Fruit fly (Drosophila melanogaster) whole organism, embryonic: ENCODE data around the gene MED14.
A peak's percentile ranks its signal among the peaks of the same experiment; 100 is the strongest.

Source experiments
- Abd-B ChIP-seq: fragments of 200-800 bp; sonication (Bioruptor generic); optimal IDR thresholded peaks from 2 replicates; lab custom pipeline; 2018; ENCODE audit warnings: missing biosample characterization, mild to moderate bottlenecking, missing genetic modification characterization, moderate library complexity
- B-H1 ChIP-seq: fragments of 200-800 bp; sonication (Bioruptor generic); IDR thresholded peaks from 3 replicates; pipeline ENCODE4 v1.3.6; 2022; ENCODE audit warnings: missing biosample characterization, missing genetic modification characterization
- CG11085 ChIP-seq: fragments of 200-800 bp; sonication (Bioruptor generic); IDR thresholded peaks from 2 replicates; pipeline ENCODE4 v1.3.6; 2022; ENCODE audit warnings: missing biosample characterization, missing genetic modification characterization
- CG11247 ChIP-seq: fragments of 200-800 bp; sonication (Bioruptor generic); IDR thresholded peaks from 2 replicates; pipeline ENCODE4 v1.3.6; 2022; ENCODE audit warnings: missing biosample characterization, missing genetic modification characterization
- CG11504 ChIP-seq: fragments of 200-800 bp; sonication (Bioruptor generic); optimal IDR thresholded peaks from 3 replicates; lab custom pipeline; 2019; ENCODE audit warnings: missing biosample characterization, mild to moderate bottlenecking, missing genetic modification characterization, moderate library complexity
- CG13296 ChIP-seq: fragments of 200-800 bp; sonication (Bioruptor generic); optimal IDR thresholded peaks from 3 replicates; lab custom pipeline; 2018; ENCODE audit warnings: missing biosample characterization, mild to moderate bottlenecking, missing genetic modification characterization
- CG14860 ChIP-seq: fragments of 200-800 bp; sonication (Bioruptor generic); IDR thresholded peaks from 3 replicates; pipeline ENCODE4 v1.3.6; 2022; ENCODE audit warnings: missing biosample characterization, missing genetic modification characterization; ENCODE audit not compliant: partially characterized antibody
- CG16863 ChIP-seq: fragments of 200-800 bp; sonication (Bioruptor generic); optimal IDR thresholded peaks from 3 replicates; lab custom pipeline; 2016; ENCODE audit warnings: missing biosample characterization, missing genetic modification characterization
- CG2116 ChIP-seq: fragments of 200-800 bp; sonication (Bioruptor generic); optimal IDR thresholded peaks from 3 replicates; lab custom pipeline; 2018; ENCODE audit warnings: missing biosample characterization, mild to moderate bottlenecking, missing genetic modification characterization
- CG3163 ChIP-seq: fragments of 200-800 bp; sonication (Bioruptor generic); optimal IDR thresholded peaks from 3 replicates; lab custom pipeline; 2016; ENCODE audit warnings: missing biosample characterization, missing genetic modification characterization
- CG32772 ChIP-seq: fragments of 200-800 bp; sonication (Bioruptor generic); IDR thresholded peaks from 2 replicates; pipeline ENCODE4 v1.3.6; 2022; ENCODE audit warnings: missing biosample characterization, missing genetic modification characterization
- CG3726 ChIP-seq: fragments of 200-800 bp; sonication (Bioruptor generic); IDR thresholded peaks from 3 replicates; pipeline ENCODE4, ENCODE4 v1.3.6; 2022; ENCODE audit warnings: missing biosample characterization, missing genetic modification characterization
- CG4730 ChIP-seq: fragments of 200-800 bp; sonication (Bioruptor generic); IDR thresholded peaks from 2 replicates; pipeline ENCODE4 v1.3.6; 2022; ENCODE audit warnings: missing biosample characterization, missing genetic modification characterization
- CG5245 ChIP-seq: fragments of 200-800 bp; sonication (Bioruptor generic); optimal IDR thresholded peaks from 3 replicates; lab custom pipeline; 2016; ENCODE audit warnings: missing biosample characterization, missing genetic modification characterization
- CG6175 ChIP-seq: fragments of 200-800 bp; sonication (Bioruptor generic); IDR thresholded peaks from 3 replicates; pipeline ENCODE4 v1.3.6; 2022; ENCODE audit warnings: missing biosample characterization, missing genetic modification characterization
- CG7786 ChIP-seq: fragments of 200-800 bp; sonication (Bioruptor generic); optimal IDR thresholded peaks from 2 replicates; lab custom pipeline; 2016; ENCODE audit warnings: missing biosample characterization, missing genetic modification characterization
- CG8089 ChIP-seq: fragments of 200-800 bp; sonication (Bioruptor generic); optimal IDR thresholded peaks from 3 replicates; lab custom pipeline; 2016; ENCODE audit warnings: missing biosample characterization, missing genetic modification characterization
- CG8388 ChIP-seq: fragments of 200-800 bp; sonication (Bioruptor generic); optimal IDR thresholded peaks from 2 replicates; lab custom pipeline; 2019; ENCODE audit warnings: missing biosample characterization, mild to moderate bottlenecking, missing genetic modification characterization, moderate library complexity
- CG9876 ChIP-seq: fragments of 200-800 bp; sonication (Bioruptor generic); optimal IDR thresholded peaks from 2 replicates; lab custom pipeline; 2016; ENCODE audit warnings: missing biosample characterization, missing genetic modification characterization
- CHES-1-like ChIP-seq: fragments of 200-800 bp; sonication (Bioruptor generic); optimal IDR thresholded peaks from 2 replicates; lab custom pipeline; 2016; ENCODE audit warnings: missing biosample characterization, missing genetic modification characterization
- CoRest ChIP-seq: fragments of 200-800 bp; sonication (Bioruptor generic); optimal IDR thresholded peaks from 3 replicates; lab custom pipeline; 2018; ENCODE audit warnings: missing biosample characterization, mild to moderate bottlenecking, missing genetic modification characterization, moderate library complexity
- Dip2 ChIP-seq: fragments of 200-800 bp; sonication (Bioruptor generic); IDR thresholded peaks from 2 replicates; pipeline ENCODE4 v1.3.6; 2022; ENCODE audit warnings: missing biosample characterization, missing genetic modification characterization
- Drgx ChIP-seq: fragments of 200-800 bp; sonication (Bioruptor generic); IDR thresholded peaks from 2 replicates; pipeline ENCODE4 v1.3.6; 2022; ENCODE audit warnings: missing biosample characterization, missing genetic modification characterization
- Fer3 ChIP-seq: fragments of 200-800 bp; sonication (Bioruptor generic); optimal IDR thresholded peaks from 2 replicates; lab custom pipeline; 2018; ENCODE audit warnings: missing biosample characterization, mild to moderate bottlenecking, missing genetic modification characterization, moderate library complexity
- Hmr ChIP-seq: fragments of 200-800 bp; sonication (Bioruptor generic); optimal IDR thresholded peaks from 3 replicates; lab custom pipeline; 2017; ENCODE audit warnings: mild to moderate bottlenecking, missing biosample characterization, missing genetic modification reagents, missing genetic modification characterization
- Nf-YA ChIP-seq: fragments of 200-800 bp; sonication (Bioruptor generic); IDR thresholded peaks from 2 replicates; pipeline ENCODE4 v1.3.6; 2022; ENCODE audit warnings: missing biosample characterization, missing genetic modification characterization
- Oaz ChIP-seq: fragments of 200-800 bp; sonication (Bioruptor generic); IDR thresholded peaks from 2 replicates; pipeline ENCODE4 v1.3.6; 2022; ENCODE audit warnings: missing biosample characterization, missing genetic modification characterization
- Opbp ChIP-seq: fragments of 200-800 bp; sonication (Bioruptor generic); IDR thresholded peaks from 3 replicates; pipeline ENCODE4 v1.3.6; 2022; ENCODE audit warnings: missing biosample characterization, missing genetic modification characterization; ENCODE audit not compliant: partially characterized antibody
- Sin3A ChIP-seq: fragments of >200 bp; optimal IDR thresholded peaks from 2 replicates; lab custom pipeline; 2018
- ara ChIP-seq: fragments of 200-800 bp; sonication (Bioruptor generic); IDR thresholded peaks from 2 replicates; pipeline ENCODE4 v1.3.6; 2022; ENCODE audit warnings: missing biosample characterization, missing genetic modification characterization
- chif ChIP-seq, 2 experiments: fragments of 200-800 bp; sonication (Bioruptor generic); optimal IDR thresholded peaks; 3 replicates each; lab custom pipeline; 2016; ENCODE audit warnings: missing biosample characterization in 2 of 2, missing genetic modification characterization in 2 of 2
- crol ChIP-seq: fragments of 200-800 bp; sonication (Bioruptor generic); IDR thresholded peaks from 2 replicates; pipeline ENCODE4 v1.3.6; 2022; ENCODE audit warnings: missing biosample characterization, missing genetic modification characterization
- cwo ChIP-seq: fragments of 200-800 bp; sonication (Bioruptor generic); optimal IDR thresholded peaks from 3 replicates; lab custom pipeline; 2017; ENCODE audit warnings: missing biosample characterization, missing genetic modification characterization, mild to moderate bottlenecking, moderate library complexity, missing genetic modification reagents
- dmrt99B ChIP-seq: fragments of 200-800 bp; sonication (Bioruptor generic); optimal IDR thresholded peaks from 2 replicates; lab custom pipeline; 2018; ENCODE audit warnings: missing biosample characterization, mild to moderate bottlenecking, missing genetic modification characterization, moderate library complexity
- en ChIP-seq: fragments of 200-800 bp; sonication (Bioruptor generic); optimal IDR thresholded peaks from 2 replicates; lab custom pipeline; 2016; ENCODE audit warnings: missing biosample characterization, missing genetic modification characterization
- gsb ChIP-seq: fragments of 200-800 bp; sonication (Bioruptor generic); IDR thresholded peaks from 2 replicates; pipeline ENCODE4 v1.3.6; 2022; ENCODE audit warnings: missing biosample characterization, missing genetic modification characterization
- insv ChIP-seq, 2 experiments: fragments of 200-800 bp; sonication (Bioruptor generic); optimal IDR thresholded peaks; 3 replicates each; lab custom pipeline; 2016 to 2018; ENCODE audit warnings: missing biosample characterization in 2 of 2, missing genetic modification characterization in 2 of 2
- jumu ChIP-seq: fragments of 200-800 bp; sonication (Bioruptor generic); optimal IDR thresholded peaks from 3 replicates; lab custom pipeline; 2016; ENCODE audit warnings: missing biosample characterization, missing genetic modification characterization
- kay ChIP-seq: fragments of 200-800 bp; sonication (Bioruptor generic); optimal IDR thresholded peaks from 2 replicates; lab custom pipeline; 2016; ENCODE audit warnings: missing biosample characterization, missing genetic modification characterization
- knrl ChIP-seq: fragments of 200-800 bp; sonication (Bioruptor generic); IDR thresholded peaks from 3 replicates; pipeline ENCODE4 v1.3.6; 2022; ENCODE audit warnings: missing biosample characterization, missing genetic modification characterization; ENCODE audit not compliant: partially characterized antibody
- lbe ChIP-seq: fragments of 200-800 bp; sonication (Bioruptor generic); optimal IDR thresholded peaks from 2 replicates; lab custom pipeline; 2016; ENCODE audit warnings: missing biosample characterization, mild to moderate bottlenecking, missing genetic modification characterization
- mirr ChIP-seq: fragments of 200-800 bp; sonication (Bioruptor generic); optimal IDR thresholded peaks from 3 replicates; lab custom pipeline; 2018; ENCODE audit warnings: missing biosample characterization, mild to moderate bottlenecking, missing genetic modification characterization
- nmo ChIP-seq: fragments of 200-800 bp; sonication (Bioruptor generic); optimal IDR thresholded peaks from 2 replicates; lab custom pipeline; 2018; ENCODE audit warnings: missing biosample characterization, mild to moderate bottlenecking, missing genetic modification characterization, moderate library complexity
- slbo ChIP-seq: fragments of 200-800 bp; sonication (Bioruptor generic); IDR thresholded peaks from 2 replicates; pipeline ENCODE4 v1.3.6; 2022; ENCODE audit warnings: missing biosample characterization, missing genetic modification characterization
- sna ChIP-seq: fragments of 200-800 bp; sonication (Bioruptor generic); IDR thresholded peaks from 2 replicates; pipeline ENCODE4 v1.3.6; 2022; ENCODE audit warnings: missing biosample characterization, missing genetic modification characterization; ENCODE audit not compliant: partially characterized antibody
- stc ChIP-seq: fragments of 200-800 bp; sonication (Bioruptor generic); IDR thresholded peaks from 2 replicates; pipeline ENCODE4 v1.3.6; 2022; ENCODE audit warnings: missing biosample characterization, missing genetic modification characterization
- tna ChIP-seq: fragments of 200-800 bp; sonication (Bioruptor generic); IDR thresholded peaks from 2 replicates; pipeline ENCODE4 v1.3.6; 2022; ENCODE audit warnings: missing biosample characterization, missing genetic modification characterization; ENCODE audit not compliant: partially characterized antibody
- z ChIP-seq: fragments of 200-800 bp; sonication (Bioruptor generic); IDR thresholded peaks from 3 replicates; pipeline ENCODE4 v1.3.6; 2022; ENCODE audit warnings: missing biosample characterization, missing genetic modification characterization

The MED14 gene

dm6 chr3L:555898-556540, 37.0 kb upstream of the MED14 start:
- TF ChIP-seq Drgx (GFP tag; lab: Robert Waterston, UW) (peak; percentile 42; the same call in 1 of the 2 replicates), Abd-B (GFP tag; lab: Kevin White, UChicago) (no peak), crol (GFP tag; lab: Robert Waterston, UW) (peak; percentile 44; the same call in 1 of the 2 replicates)
- TF ChIP-seq, all 482 proteins: peak for 2

DNA sequence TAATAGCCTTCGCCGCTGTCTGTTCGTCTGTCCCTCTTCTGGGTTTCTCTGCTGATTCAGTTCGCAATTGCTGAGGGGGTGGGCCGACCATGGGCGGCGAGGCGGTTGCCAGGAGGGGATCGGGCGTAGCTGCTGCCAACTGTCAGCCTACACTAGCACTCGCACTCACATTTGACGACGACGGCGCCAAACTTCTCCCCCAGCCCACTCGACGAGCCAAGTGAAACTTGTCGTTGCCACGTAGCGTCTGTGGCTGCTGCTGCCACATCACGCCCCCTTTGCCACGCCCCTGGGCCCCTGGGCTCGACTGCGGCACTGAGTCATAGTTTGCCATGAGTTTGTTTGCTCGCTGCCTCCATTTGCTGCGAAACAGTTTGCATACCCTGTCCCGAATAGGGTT, 35.8 kb upstream of the MED14 start:
- TF ChIP-seq CG32772 (GFP tag; lab: Robert Waterston, UW) (peak; percentile 68), mirr (GFP tag; lab: Kevin White, UChicago) (no peak), Nf-YA (GFP tag; lab: Robert Waterston, UW) (0 out of 2 replicates have a peak, but pooled peaks have one; percentile 49), Oaz (GFP tag; lab: Robert Waterston, UW) (peak; percentile 52; the same call in 1 of the 2 replicates), CG2116 (GFP tag; lab: Kevin White, UChicago) (no peak), en (no peak), CG3726 (peak; percentile 56; the same call in 1 of the 3 replicates), CG6175 (GFP tag; lab: Robert Waterston, UW) (peak; percentile 82), cwo (peak; percentile 19), sna (GFP tag; lab: Robert Waterston, UW) (no peak), jumu (GFP tag; lab: Kevin White, UChicago) (peak; percentile 31), insv (GFP tag; optimal IDR thresholded peaks at IDR 0.05; lab: Kevin White, UChicago) (no peak), CG11504 (tag; lab: Kevin White, UChicago) (peak; percentile 54), kay (GFP tag; lab: Kevin White, UChicago) (peak; percentile 18), ara (GFP tag; lab: Robert Waterston, UW) (peak; percentile 62), Fer3 (tag; lab: Kevin White, UChicago) (peak; percentile 37), CG8089 (GFP tag; lab: Kevin White, UChicago) (no peak), CG3163 (GFP tag; lab: Kevin White, UChicago) (no peak), CG7786 (peak; percentile 60), tna (no peak), B-H1 (peak; percentile 39; the same call in 2 of the 3 replicates), CoRest (tag; lab: Kevin White, UChicago) (peak; percentile 32), CG16863 (GFP tag; lab: Kevin White, UChicago) (no peak), Dip2 (GFP tag; lab: Robert Waterston, UW) (no peak), CHES-1-like (GFP tag; lab: Kevin White, UChicago) (peak; percentile 22), CG14860 (GFP tag; lab: Robert Waterston, UW) (no peak), CG8388 (GFP tag; lab: Kevin White, UChicago) (no peak), Opbp (GFP tag; lab: Robert Waterston, UW) (no peak), CG13296 (GFP tag; lab: Kevin White, UChicago) (no peak), CG5245 (no peak), Sin3A (no peak), dmrt99B (tag; lab: Kevin White, UChicago) (peak; percentile 18), CG11247 (GFP tag; lab: Robert Waterston, UW) (peak; percentile 41), lbe (GFP tag; lab: Kevin White, UChicago) (no peak), knrl (no peak), stc (GFP tag; lab: Robert Waterston, UW) (no peak; the same call in 1 of the 2 replicates), nmo (GFP tag; lab: Kevin White, UChicago) (peak; percentile 19), CG4730 (peak; percentile 45), gsb (GFP tag; lab: Robert Waterston, UW) (peak; percentile 58), CG11085 (GFP tag; lab: Robert Waterston, UW) (peak; percentile 61), Hmr (GFP tag; lab: Kevin White, UChicago) (peak; percentile 73), CG9876 (GFP tag; lab: Kevin White, UChicago) (peak; percentile 2), chif (GFP tag; optimal IDR thresholded peaks at IDR 0.05; lab: Kevin White, UChicago) (peak in 1 of 2 experiments; percentile 19), z (GFP tag; lab: Robert Waterston, UW) (no peak), slbo (GFP tag; lab: Robert Waterston, UW) (peak; percentile 91)
